Worm (Caenorhabditis elegans) whole organism, young adult: ENCODE data around the gene cyp-35A5.

Experiments
- F23B12.7 ChIP-seq: sonication (generic microtip); optimal IDR thresholded peaks from 2 replicates; lab custom pipeline; 2017; ENCODE audit warnings: missing genetic modification characterization, mild to moderate bottlenecking, missing compliant biosample characterization, antibody characterized with exemption, moderate library complexity; ENCODE audit not compliant: insufficient read depth
- F37B4.10 ChIP-seq: fragments of 200-800 bp; sonication (Bioruptor generic); IDR thresholded peaks from 2 replicates; pipeline ENCODE4 v1.3.6; 2022; ENCODE audit warnings: missing genetic modification characterization, missing compliant biosample characterization
- F49E8.2 ChIP-seq: sonication (generic microtip); optimal IDR thresholded peaks from 3 replicates; lab custom pipeline; 2017; ENCODE audit warnings: missing genetic modification characterization, mild to moderate bottlenecking, missing compliant biosample characterization, antibody characterized with exemption, moderate library complexity; ENCODE audit not compliant: insufficient read depth
- F55B11.4 ChIP-seq: sonication (generic microtip); optimal IDR thresholded peaks from 2 replicates; lab custom pipeline; 2016; ENCODE audit warnings: missing compliant biosample characterization, missing genetic modification characterization, borderline replicate concordance; ENCODE audit not compliant: insufficient read depth
- K12H6.12 ChIP-seq: fragments of 200-800 bp; sonication (Bioruptor generic); optimal IDR thresholded peaks from 2 replicates; lab custom pipeline; 2018; ENCODE audit warnings: mild to moderate bottlenecking, missing genetic modification characterization, missing compliant biosample characterization
- Y53G8AR.9 ChIP-seq: fragments of 200-800 bp; sonication (Bioruptor generic); conservative IDR thresholded peaks from 2 replicates; pipeline ENCODE4 v1.3.6; 2022; ENCODE audit warnings: missing genetic modification reagents, missing genetic modification characterization, missing compliant biosample characterization
- Y79H2A.3 ChIP-seq: fragments of 200-800 bp; sonication (Bioruptor generic); conservative IDR thresholded peaks from 2 replicates; pipeline ENCODE4 v1.3.6; 2022; ENCODE audit warnings: missing genetic modification reagents, missing genetic modification characterization, missing compliant biosample characterization
- ZK185.1 ChIP-seq: sonication (generic microtip); optimal IDR thresholded peaks from 2 replicates; lab custom pipeline; 2016; ENCODE audit warnings: mild to moderate bottlenecking, missing genetic modification characterization, missing compliant biosample characterization; ENCODE audit not compliant: poor library complexity, severe bottlenecking
- akir-1 ChIP-seq: fragments of 200-800 bp; sonication (Bioruptor generic); optimal IDR thresholded peaks from 2 replicates; lab custom pipeline; 2018; ENCODE audit warnings: mild to moderate bottlenecking, missing genetic modification characterization, moderate library complexity, missing compliant biosample characterization
- atf-7 ChIP-seq: sonication (generic microtip); optimal IDR thresholded peaks from 2 replicates; lab custom pipeline; 2017; ENCODE audit warnings: mild to moderate bottlenecking, missing genetic modification characterization, missing compliant biosample characterization
- athp-1 ChIP-seq: sonication (generic microtip); optimal IDR thresholded peaks from 2 replicates; lab custom pipeline; 2017; ENCODE audit warnings: mild to moderate bottlenecking, missing genetic modification characterization, missing compliant biosample characterization
- attf-6 ChIP-seq: fragments of 200-800 bp; sonication (Bioruptor generic); IDR thresholded peaks from 2 replicates; pipeline ENCODE4 v1.3.6; 2022; ENCODE audit warnings: missing genetic modification reagents, missing genetic modification characterization, missing compliant biosample characterization
- cebp-1 ChIP-seq, 2 experiments: fragments of 200-800 bp in 1 of 2; sonication (Bioruptor generic) in 1 of 2; sonication (generic microtip) in 1 of 2; IDR thresholded peaks in 1 of 2; optimal IDR thresholded peaks in 1 of 2; 2 replicates each; pipeline versions ENCODE4 v1.3.6 to Lab custom; 2017 to 2022; ENCODE audit warnings: missing compliant biosample characterization in 2 of 2, missing genetic modification characterization in 2 of 2, mild to moderate bottlenecking in 1 of 2, missing genetic modification reagents in 1 of 2, moderate library complexity in 1 of 2
- cebp-2 ChIP-seq: fragments of 200-800 bp; sonication (Bioruptor generic); IDR thresholded peaks from 2 replicates; pipeline ENCODE4 v1.3.6; 2022; ENCODE audit warnings: missing genetic modification characterization, missing compliant biosample characterization
- ceh-27 ChIP-seq: fragments of 200-800 bp; sonication (Bioruptor generic); optimal IDR thresholded peaks from 2 replicates; lab custom pipeline; 2018; ENCODE audit warnings: mild to moderate bottlenecking, missing genetic modification characterization, moderate library complexity, missing compliant biosample characterization
- ceh-40 ChIP-seq: fragments of 200-800 bp; sonication (Bioruptor generic); IDR thresholded peaks from 2 replicates; pipeline ENCODE4 v1.3.6; 2022; ENCODE audit warnings: missing genetic modification characterization, missing compliant biosample characterization
- ceh-91 ChIP-seq: fragments of 200-800 bp; sonication (Bioruptor generic); IDR thresholded peaks from 2 replicates; pipeline ENCODE4 v1.3.6; 2022; ENCODE audit warnings: missing genetic modification reagents, missing genetic modification characterization, missing compliant biosample characterization
- dox-1 ChIP-seq: fragments of 200-800 bp; sonication (Bioruptor generic); IDR thresholded peaks from 2 replicates; pipeline ENCODE4 v1.3.6; 2022; ENCODE audit warnings: missing genetic modification reagents, missing genetic modification characterization, missing compliant biosample characterization
- egl-18 ChIP-seq: fragments of 200-800 bp; sonication (Bioruptor generic); IDR thresholded peaks from 2 replicates; pipeline ENCODE4 v1.3.6; 2022; ENCODE audit warnings: missing genetic modification reagents, missing genetic modification characterization, missing compliant biosample characterization
- egl-44 ChIP-seq: fragments of 200-800 bp; sonication (Bioruptor generic); IDR thresholded peaks from 2 replicates; pipeline ENCODE4 v1.3.6; 2022; ENCODE audit warnings: missing genetic modification reagents, missing genetic modification characterization, missing compliant biosample characterization
- gei-17 ChIP-seq: fragments of 200-800 bp; sonication (Bioruptor generic); optimal IDR thresholded peaks from 2 replicates; lab custom pipeline; 2018; ENCODE audit warnings: mild to moderate bottlenecking, missing genetic modification characterization, missing compliant biosample characterization
- hlh-26 ChIP-seq: fragments of 200-800 bp; sonication (Bioruptor generic); conservative IDR thresholded peaks from 2 replicates; pipeline ENCODE4 v1.3.6; 2022; ENCODE audit warnings: missing genetic modification reagents, missing genetic modification characterization, missing compliant biosample characterization
- hmg-20 ChIP-seq: fragments of 200-800 bp; sonication (Bioruptor generic); IDR thresholded peaks from 2 replicates; pipeline ENCODE4 v1.3.6; 2022; ENCODE audit warnings: missing genetic modification reagents, missing genetic modification characterization, missing compliant biosample characterization
- hrde-1 ChIP-seq: sonication (generic microtip); optimal IDR thresholded peaks from 2 replicates; lab custom pipeline; 2016; ENCODE audit warnings: missing genetic modification characterization, mild to moderate bottlenecking, missing compliant biosample characterization, moderate library complexity, missing genotype, missing genetic modification reagents, borderline replicate concordance
- let-526 ChIP-seq: fragments of 200-800 bp; sonication (Bioruptor generic); IDR thresholded peaks from 2 replicates; pipeline ENCODE4 v1.3.6; 2022; ENCODE audit warnings: missing genetic modification reagents, missing genetic modification characterization, missing compliant biosample characterization
- lin-26 ChIP-seq: fragments of 200-800 bp; sonication (Bioruptor generic); IDR thresholded peaks from 2 replicates; pipeline ENCODE4 v1.3.6; 2022; ENCODE audit warnings: missing genetic modification reagents, missing genetic modification characterization, missing compliant biosample characterization
- lsy-27 ChIP-seq: sonication (generic microtip); optimal IDR thresholded peaks from 2 replicates; lab custom pipeline; 2017; ENCODE audit warnings: missing genetic modification characterization, mild to moderate bottlenecking, missing compliant biosample characterization, antibody characterized with exemption, missing genotype, borderline replicate concordance; ENCODE audit not compliant: insufficient read depth
- madf-6 ChIP-seq: fragments of 200-800 bp; sonication (Bioruptor generic); IDR thresholded peaks from 2 replicates; pipeline ENCODE4 v1.3.6; 2022; ENCODE audit warnings: missing genetic modification reagents, missing genetic modification characterization, missing compliant biosample characterization
- mcd-1 ChIP-seq: fragments of 200-800 bp; sonication (Bioruptor generic); IDR thresholded peaks from 2 replicates; pipeline ENCODE4 v1.3.6; 2022; ENCODE audit warnings: missing genetic modification reagents, missing genetic modification characterization, missing compliant biosample characterization
- mel-28 ChIP-seq: sonication (generic microtip); optimal IDR thresholded peaks from 2 replicates; lab custom pipeline; 2016; ENCODE audit warnings: borderline replicate concordance, mild to moderate bottlenecking, missing genetic modification characterization, missing compliant biosample characterization
- nfyb-1 ChIP-seq: fragments of 200-800 bp; sonication (Bioruptor generic); IDR thresholded peaks from 2 replicates; pipeline ENCODE4 v1.3.6; 2022; ENCODE audit warnings: missing genetic modification reagents, missing genetic modification characterization, missing compliant biosample characterization
- nhr-179 ChIP-seq: sonication (generic microtip); optimal IDR thresholded peaks from 2 replicates; lab custom pipeline; 2016; ENCODE audit warnings: mild to moderate bottlenecking, missing genetic modification characterization, missing compliant biosample characterization
- nhr-90 ChIP-seq: sonication (generic microtip); optimal IDR thresholded peaks from 2 replicates; lab custom pipeline; 2016; ENCODE audit warnings: missing genotype, mild to moderate bottlenecking, missing genetic modification characterization, missing compliant biosample characterization
- pbrm-1 ChIP-seq: fragments of 200-800 bp; sonication (Bioruptor generic); IDR thresholded peaks from 2 replicates; pipeline ENCODE4 v1.3.6; 2022; ENCODE audit warnings: missing genetic modification reagents, missing genetic modification characterization, missing compliant biosample characterization
- pha-4 ChIP-seq: fragments of 150-350 bp; sonication (generic microtip); optimal IDR thresholded peaks from 2 replicates; lab custom pipeline; 2014; ENCODE audit warnings: missing biosample characterization, missing genetic modification reagents, missing genetic modification characterization
- repo-1 ChIP-seq: sonication (generic microtip); optimal IDR thresholded peaks from 2 replicates; lab custom pipeline; 2017; ENCODE audit warnings: mild to moderate bottlenecking, missing genetic modification characterization, missing compliant biosample characterization
- sea-2 ChIP-seq: fragments of 200-800 bp; sonication (Bioruptor generic); IDR thresholded peaks from 2 replicates; pipeline ENCODE4 v1.3.6; 2022; ENCODE audit warnings: missing genetic modification characterization, missing compliant biosample characterization
- unc-130 ChIP-seq: sonication (generic microtip); optimal IDR thresholded peaks from 2 replicates; lab custom pipeline; 2016; ENCODE audit warnings: missing genetic modification reagents, missing genetic modification characterization, missing compliant biosample characterization
- unc-62 ChIP-seq: fragments of 150-350 bp; optimal IDR thresholded peaks from 2 replicates; lab custom pipeline; 2014; ENCODE audit warnings: missing biosample characterization, missing genetic modification reagents, missing genetic modification characterization
- ztf-28 ChIP-seq: fragments of 200-800 bp; sonication (Bioruptor generic); IDR thresholded peaks from 2 replicates; pipeline ENCODE4 v1.3.6; 2022; ENCODE audit warnings: missing genetic modification reagents, missing genetic modification characterization, missing compliant biosample characterization
- ztf-3 ChIP-seq: fragments of 200-800 bp; sonication (Bioruptor generic); optimal IDR thresholded peaks from 2 replicates; lab custom pipeline; 2018; ENCODE audit warnings: mild to moderate bottlenecking, missing genetic modification characterization, missing compliant biosample characterization

The cyp-35A5 gene

DNA sequence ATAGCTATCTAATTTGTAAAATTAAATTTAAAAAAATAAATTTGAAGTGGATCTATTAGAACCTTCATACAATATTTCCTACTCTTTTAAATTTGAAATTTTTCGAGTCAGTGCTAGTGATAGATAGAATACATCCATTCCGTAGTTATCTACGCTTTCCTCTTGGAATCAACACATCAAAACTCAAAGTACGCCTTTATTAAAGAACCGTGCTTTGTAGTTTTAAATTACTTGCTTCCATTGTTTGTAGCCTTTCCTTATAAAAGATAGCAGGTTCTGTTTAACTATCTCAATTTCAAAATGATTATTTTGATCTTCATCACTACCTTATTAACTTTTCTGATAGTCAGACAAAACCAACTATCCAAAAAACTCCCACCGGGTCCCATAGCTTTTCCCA is 8.9 kb downstream of the cyp-35A5 start, which contains the start of gene cyp-35B3:
Gene cyp-35B3, plus strand, starts transcription at position 301 of the 400 bp plus-strand sequence.
- TF ChIP-seq attf-6 (GFP tag; lab: Robert Waterston, UW) (no peak), unc-62 (GFP tag; lab: Kevin White, UChicago) (no peak), gei-17 (GFP tag; lab: Kevin White, UChicago) (no peak), hrde-1 (no peak), ztf-3 (GFP tag; lab: Kevin White, UChicago) (no peak)

- TF ChIP-seq F49E8.2 (tag; lab: Kevin White, UChicago) (no peak), unc-130 (no peak), repo-1 (tag; lab: Kevin White, UChicago) (no peak), dox-1 (GFP tag; lab: Robert Waterston, UW) (no peak), ceh-27 (GFP tag; lab: Kevin White, UChicago) (no peak), cebp-1 (GFP tag; IDR thresholded peaks at IDR 0.05; lab: Robert Waterston, UW) (no peak), cebp-1 (tag; optimal IDR thresholded peaks at IDR 0.05; lab: Kevin White, UChicago) (no peak), pha-4 (tag; lab: Kevin White, UChicago) (no peak)
- TF ChIP-seq, all 124 proteins: peak for 0
Measured at ce11 chrV:3949723-3950122, 13.6 kb downstream of the cyp-35A5 start, which contains the start of gene dach-1. Gene dach-1 (plus strand): TSS chrV:3950023.

- TF ChIP-seq lsy-27 (no peak), Y79H2A.3 (GFP tag; lab: Robert Waterston, UW) (no peak), madf-6 (no peak), cebp-2 (no peak), pbrm-1 (GFP tag; lab: Robert Waterston, UW) (no peak), egl-18 (GFP tag; lab: Robert Waterston, UW) (no peak)
Measured at ce11 chrV:3953739-3954138, 17.6 kb downstream of the cyp-35A5 start, which contains the start of gene str-247. Gene str-247 (plus strand): TSS chrV:3954039.

ce11 chrV:3957608-3958007 is 21.5 kb downstream of the cyp-35A5 start, which contains the start of gene cyp-34A5:
Gene cyp-34A5 (minus strand): TSS chrV:3957708.
- TF ChIP-seq F37B4.10 (GFP tag; lab: Robert Waterston, UW) = no peak
- TF ChIP-seq ztf-28 (GFP tag; lab: Robert Waterston, UW) = no peak
- TF ChIP-seq akir-1 (GFP tag; lab: Kevin White, UChicago) = no peak
- TF ChIP-seq lin-26 = no peak
- TF ChIP-seq let-526 (GFP tag; lab: Robert Waterston, UW) = no peak

- TF ChIP-seq F55B11.4 = no peak
- no peak for TF ChIP-seq Y53G8AR.9
- no peak for TF ChIP-seq nhr-90 (tag; lab: Kevin White, UChicago)
- no peak for TF ChIP-seq mel-28 (tag; lab: Kevin White, UChicago)
- TF ChIP-seq mcd-1 (GFP tag; lab: Robert Waterston, UW) = no peak
- TF ChIP-seq hlh-26 = no peak
- no peak for TF ChIP-seq atf-7 (tag; lab: Kevin White, UChicago)
- no peak for TF ChIP-seq ceh-91 (GFP tag; lab: Robert Waterston, UW)
- TF ChIP-seq ZK185.1 = no peak
- TF ChIP-seq nhr-179 (tag; lab: Kevin White, UChicago) = no peak
- TF ChIP-seq hmg-20 (GFP tag; lab: Robert Waterston, UW) = no peak
- TF ChIP-seq F23B12.7 = no peak
- TF ChIP-seq athp-1 (tag; lab: Kevin White, UChicago) = no peak
- TF ChIP-seq cebp-2 = no peak
- no peak for TF ChIP-seq K12H6.12
- TF ChIP-seq nfyb-1 (GFP tag; lab: Robert Waterston, UW) = no peak
- TF ChIP-seq sea-2 (GFP tag; lab: Robert Waterston, UW) = no peak
- TF ChIP-seq egl-44 = no peak
- no peak for TF ChIP-seq ceh-27 (GFP tag; lab: Kevin White, UChicago)
- no peak for TF ChIP-seq ceh-40
Measured at ce11 chrV:3961235-3961634, 25.1 kb downstream of the cyp-35A5 start, which contains the start of gene cyp-34A6. Gene cyp-34A6 (minus strand): TSS chrV:3961335.
